Worm (Caenorhabditis elegans) whole organism, mixed stage, embryonic: ENCODE measurements around the gene lab-2.
A peak's percentile ranks its signal among the peaks of the same experiment; 100 is the strongest.

ENCODE experiments used
- M03D4.4 ChIP-seq: sonication (generic microtip); optimal IDR thresholded peaks from 2 replicates; lab custom pipeline; 2017; ENCODE audit warnings: mild to moderate bottlenecking, missing genetic modification characterization, missing compliant biosample characterization
- bed-3 ChIP-seq: fragments of 200-800 bp; sonication (Bioruptor generic); optimal IDR thresholded peaks from 3 replicates; lab custom pipeline; 2018; ENCODE audit warnings: mild to moderate bottlenecking, missing genetic modification characterization, moderate library complexity, missing compliant biosample characterization
- blmp-1 ChIP-seq: fragments of 150-350 bp; optimal IDR thresholded peaks from 2 replicates; lab custom pipeline; 2014; ENCODE audit warnings: missing biosample characterization, missing genetic modification characterization
- ceh-39 ChIP-seq: fragments of 150-350 bp; optimal IDR thresholded peaks from 2 replicates; lab custom pipeline; 2014; ENCODE audit warnings: missing biosample characterization, missing genetic modification characterization
- ceh-83 ChIP-seq: fragments of 200-800 bp; sonication (Bioruptor generic); optimal IDR thresholded peaks from 2 replicates; lab custom pipeline; 2018; ENCODE audit warnings: mild to moderate bottlenecking, missing genetic modification characterization, missing compliant biosample characterization
- ces-1 ChIP-seq: fragments of 150-350 bp; optimal IDR thresholded peaks from 2 replicates; lab custom pipeline; 2014; ENCODE audit warnings: missing biosample characterization, missing genetic modification reagents, missing genetic modification characterization
- cnd-1 ChIP-seq: fragments of 200-800 bp; sonication (Bioruptor generic); optimal IDR thresholded peaks from 2 replicates; lab custom pipeline; 2018; ENCODE audit warnings: mild to moderate bottlenecking, missing genetic modification characterization, missing compliant biosample characterization
- drap-1 ChIP-seq: fragments of 200-800 bp; sonication (Bioruptor generic); optimal IDR thresholded peaks from 3 replicates; lab custom pipeline; 2018; ENCODE audit warnings: mild to moderate bottlenecking, missing genetic modification characterization, missing compliant biosample characterization
- elt-1 ChIP-seq: sonication (generic microtip); optimal IDR thresholded peaks from 2 replicates; lab custom pipeline; 2017; ENCODE audit warnings: missing genetic modification characterization, mild to moderate bottlenecking, missing compliant biosample characterization, antibody characterized with exemption, moderate library complexity, borderline replicate concordance; ENCODE audit not compliant: insufficient read depth
- elt-3 ChIP-seq: fragments of 150-350 bp; optimal IDR thresholded peaks from 2 replicates; lab custom pipeline; 2014; ENCODE audit warnings: missing biosample characterization, missing genetic modification characterization
- flh-1 ChIP-seq: fragments of 200-800 bp; sonication (Bioruptor generic); optimal IDR thresholded peaks from 2 replicates; lab custom pipeline; 2018; ENCODE audit warnings: mild to moderate bottlenecking, missing genetic modification characterization, moderate library complexity, missing compliant biosample characterization
- ham-2 ChIP-seq: fragments of 200-800 bp; sonication (Bioruptor generic); optimal IDR thresholded peaks from 2 replicates; lab custom pipeline; 2018; ENCODE audit warnings: mild to moderate bottlenecking, missing genetic modification characterization, missing compliant biosample characterization
- hlh-1 ChIP-seq: fragments of 150-350 bp; optimal IDR thresholded peaks from 2 replicates; lab custom pipeline; 2014; ENCODE audit warnings: missing biosample characterization, missing genetic modification reagents, missing genetic modification characterization
- lin-13 ChIP-seq: fragments of 150-350 bp; optimal IDR thresholded peaks from 2 replicates; lab custom pipeline; 2014; ENCODE audit warnings: missing biosample characterization, missing genetic modification characterization
- lin-32 ChIP-seq: fragments of 200-800 bp; sonication (Bioruptor generic); optimal IDR thresholded peaks from 2 replicates; lab custom pipeline; 2018; ENCODE audit warnings: mild to moderate bottlenecking, missing genetic modification characterization, missing compliant biosample characterization
- lsy-2 ChIP-seq: fragments of 150-350 bp; optimal IDR thresholded peaks from 2 replicates; lab custom pipeline; 2014; ENCODE audit warnings: missing biosample characterization, missing genetic modification characterization
- mab-5 ChIP-seq: fragments of 150-350 bp; optimal IDR thresholded peaks from 2 replicates; lab custom pipeline; 2014; ENCODE audit warnings: missing biosample characterization, missing genetic modification characterization
- mep-1 ChIP-seq: fragments of 150-350 bp; optimal IDR thresholded peaks from 2 replicates; lab custom pipeline; 2017; ENCODE audit warnings: missing biosample characterization, missing genetic modification reagents, missing genetic modification characterization, inconsistent platforms
- mls-2 ChIP-seq: sonication (generic microtip); optimal IDR thresholded peaks from 2 replicates; lab custom pipeline; 2016; ENCODE audit warnings: mild to moderate bottlenecking, missing genetic modification characterization, moderate library complexity, missing compliant biosample characterization
- nhr-12 ChIP-seq: fragments of 150-350 bp; optimal IDR thresholded peaks from 2 replicates; lab custom pipeline; 2014; ENCODE audit warnings: missing biosample characterization, missing genetic modification characterization
- nhr-2 ChIP-seq: fragments of 150-350 bp; optimal IDR thresholded peaks from 2 replicates; lab custom pipeline; 2014; ENCODE audit warnings: missing biosample characterization, missing genetic modification characterization
- nhr-237 ChIP-seq: fragments of 150-350 bp; optimal IDR thresholded peaks from 2 replicates; lab custom pipeline; 2014; ENCODE audit warnings: missing biosample characterization, missing genetic modification characterization
- nhr-28 ChIP-seq: fragments of 150-350 bp; optimal IDR thresholded peaks from 2 replicates; lab custom pipeline; 2014; ENCODE audit warnings: missing biosample characterization, missing genetic modification characterization
- nhr-76 ChIP-seq: sonication (generic microtip); optimal IDR thresholded peaks from 2 replicates; lab custom pipeline; 2017; ENCODE audit warnings: missing biosample characterization, missing genetic modification characterization
- pha-4 ChIP-seq: fragments of 150-350 bp; optimal IDR thresholded peaks from 2 replicates; lab custom pipeline; 2018; ENCODE audit warnings: missing biosample characterization, missing genetic modification reagents, missing genetic modification characterization
- sem-2 ChIP-seq: fragments of 200-800 bp; sonication (Bioruptor generic); optimal IDR thresholded peaks from 2 replicates; lab custom pipeline; 2018; ENCODE audit warnings: mild to moderate bottlenecking, missing genetic modification characterization, missing compliant biosample characterization
- snpc-4 ChIP-seq: fragments of 150-350 bp; optimal IDR thresholded peaks from 2 replicates; lab custom pipeline; 2014; ENCODE audit warnings: missing biosample characterization, missing genetic modification characterization
- sptf-1 ChIP-seq: sonication (generic microtip); optimal IDR thresholded peaks from 2 replicates; lab custom pipeline; 2017; ENCODE audit warnings: mild to moderate bottlenecking, missing genetic modification characterization, moderate library complexity, missing compliant biosample characterization
- tbx-8 ChIP-seq: fragments of 200-800 bp; sonication (Bioruptor generic); optimal IDR thresholded peaks from 2 replicates; lab custom pipeline; 2018; ENCODE audit warnings: mild to moderate bottlenecking, missing genetic modification characterization, moderate library complexity, missing compliant biosample characterization
- unc-120 ChIP-seq: sonication (generic microtip); optimal IDR thresholded peaks from 2 replicates; lab custom pipeline; 2017; ENCODE audit warnings: missing genetic modification characterization, missing compliant biosample characterization; ENCODE audit not compliant: poor library complexity, severe bottlenecking
- unc-39 ChIP-seq: fragments of 150-350 bp; optimal IDR thresholded peaks from 2 replicates; lab custom pipeline; 2014; ENCODE audit warnings: missing biosample characterization, missing genetic modification characterization
- unc-62 ChIP-seq: fragments of 150-350 bp; optimal IDR thresholded peaks from 2 replicates; lab custom pipeline; 2014; ENCODE audit warnings: missing biosample characterization, missing genetic modification reagents, missing genetic modification characterization
- zip-8 ChIP-seq: fragments of 150-350 bp; optimal IDR thresholded peaks from 2 replicates; lab custom pipeline; 2014; ENCODE audit warnings: missing biosample characterization, missing genetic modification characterization
- ztf-11 ChIP-seq: fragments of 150-350 bp; optimal IDR thresholded peaks from 2 replicates; lab custom pipeline; 2014; ENCODE audit warnings: missing biosample characterization, missing genetic modification characterization

Gene lab-2

DNA sequence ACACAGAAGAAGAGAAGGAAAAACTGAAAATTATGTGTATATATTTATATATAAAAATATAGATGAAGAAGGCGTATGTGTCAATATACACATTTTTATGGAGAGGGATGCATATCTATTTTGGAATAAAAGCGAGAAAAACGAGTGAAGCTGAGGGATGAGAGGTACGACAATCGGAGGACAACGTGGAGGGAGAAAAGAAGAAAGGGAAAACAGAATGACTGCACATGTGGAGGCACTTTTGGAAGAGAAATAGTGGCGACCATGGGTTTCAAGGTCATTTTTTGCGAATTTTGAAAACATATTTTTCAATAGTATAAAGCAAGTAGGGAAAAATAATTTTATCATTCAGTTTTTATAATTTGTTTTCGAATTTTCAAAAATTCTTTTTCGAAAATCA, 36.8 kb downstream of the lab-2 start:
- peak; percentile 59 for TF ChIP-seq blmp-1
- TF ChIP-seq mep-1, result no peak

DNA sequence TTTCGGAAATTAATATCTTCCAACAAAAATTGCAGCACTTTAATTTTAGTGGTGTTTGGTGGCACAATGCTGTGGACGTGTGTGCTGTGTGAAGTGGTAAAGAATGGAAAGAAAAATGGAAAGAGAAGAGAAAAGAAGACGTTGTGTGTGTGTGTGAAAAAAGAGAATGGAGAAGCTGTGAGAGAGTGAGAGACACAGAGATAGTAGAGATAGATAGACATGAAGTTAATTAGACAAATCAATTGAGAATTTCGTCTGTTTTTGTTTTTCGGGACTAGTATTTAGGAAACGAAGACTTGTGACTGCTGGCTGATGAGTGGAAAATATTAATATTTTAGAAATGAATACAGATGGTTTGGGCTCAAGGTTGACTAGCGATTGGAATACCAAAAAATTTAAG, 38.2 kb downstream of the lab-2 start:
- peak; percentile 70 for TF ChIP-seq ces-1
- no peak for TF ChIP-seq snpc-4 (tag; lab: Kevin White, UChicago)

DNA sequence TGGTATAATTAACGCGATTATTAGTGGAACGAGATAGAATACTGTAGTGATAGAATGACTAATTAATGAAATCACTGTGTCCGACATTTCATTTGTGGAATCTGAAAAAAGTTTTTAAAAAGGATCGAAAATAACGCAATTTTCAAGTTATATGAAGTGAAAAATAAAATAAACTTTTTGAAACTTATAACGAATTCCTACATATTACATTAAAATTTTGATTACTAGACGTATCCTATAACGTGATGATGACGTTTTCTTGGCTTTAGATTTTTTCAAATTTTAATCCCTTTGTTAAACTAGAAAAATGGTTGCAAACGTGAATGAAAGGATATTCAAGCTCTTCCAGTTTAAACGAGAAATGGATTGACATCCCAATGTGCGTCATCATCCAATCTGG, 38.9 kb downstream of the lab-2 start, which contains the start of gene algn-11:
algn-11 (minus strand) TSS at position 101 of the 400 bp plus-strand sequence.
- no peak for TF ChIP-seq ham-2
- TF ChIP-seq mls-2 (tag; lab: Kevin White, UChicago), result no peak
- TF ChIP-seq lsy-2 (tag; lab: Kevin White, UChicago), result no peak
- TF ChIP-seq ceh-83, result no peak
- TF ChIP-seq elt-3 (tag; lab: Kevin White, UChicago), result no peak
- TF ChIP-seq, all 35 proteins: peak for 0

DNA sequence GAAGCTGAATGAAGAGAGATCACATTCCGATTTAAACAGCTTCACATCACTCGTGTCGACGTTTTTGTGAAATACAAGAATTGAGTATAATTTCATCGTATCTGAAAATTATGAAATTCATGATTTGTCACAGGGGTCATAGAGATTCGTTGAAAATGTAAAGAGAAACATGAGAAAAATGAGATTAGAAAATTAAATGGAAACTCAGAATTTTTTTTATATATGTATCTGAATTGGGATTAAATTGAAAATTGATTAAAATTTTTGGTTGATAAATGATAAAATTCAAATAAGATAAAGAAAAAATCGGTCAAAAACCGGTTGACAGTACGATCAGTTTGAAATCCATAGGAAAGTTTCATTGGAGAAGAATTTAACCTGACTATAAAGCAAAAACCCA, 41.9 kb downstream of the lab-2 start, which contains the start of gene ykt-6:
ykt-6 (minus strand) TSS at position 101 of the 400 bp plus-strand sequence.
- TF ChIP-seq blmp-1, result no peak
- TF ChIP-seq snpc-4 (tag; lab: Kevin White, UChicago), result no peak
- TF ChIP-seq mls-2 (tag; lab: Kevin White, UChicago), result no peak

DNA sequence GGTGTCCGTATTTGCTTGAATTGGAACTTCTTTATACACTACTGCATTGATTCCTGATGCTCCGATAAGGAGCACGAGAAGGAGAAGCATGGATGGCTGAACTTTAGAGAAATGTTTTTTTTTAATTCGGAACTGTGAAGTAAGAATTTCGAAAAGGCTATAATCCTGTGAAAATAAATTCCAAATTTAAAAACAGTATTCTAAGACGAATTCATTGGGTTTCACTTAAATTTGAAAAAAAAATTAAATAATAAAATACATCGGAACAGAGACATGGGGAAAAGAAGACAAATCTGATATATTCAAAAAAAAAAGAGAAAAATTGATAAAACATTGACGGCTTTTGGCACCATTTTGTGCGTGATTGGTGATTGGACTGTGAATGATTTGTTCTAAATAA, 43.6 kb downstream of the lab-2 start, which contains the start of gene pho-5:
pho-5 (minus strand) TSS at position 101 of the 400 bp plus-strand sequence.
- TF ChIP-seq zip-8 (tag; lab: Kevin White, UChicago) (no peak), ztf-11 (tag; lab: Kevin White, UChicago) (no peak), cnd-1 (tag; lab: Kevin White, UChicago) (no peak), nhr-12 (tag; lab: Kevin White, UChicago) (no peak), bed-3 (GFP tag; lab: Kevin White, UChicago) (no peak), lsy-2 (tag; lab: Kevin White, UChicago) (no peak), lin-13 (tag; lab: Kevin White, UChicago) (no peak), nhr-237 (tag; lab: Kevin White, UChicago) (no peak), flh-1 (no peak), blmp-1 (no peak), elt-1 (no peak), drap-1 (GFP tag; lab: Kevin White, UChicago) (no peak), nhr-2 (no peak), unc-120 (tag; lab: Kevin White, UChicago) (no peak), lin-32 (GFP tag; lab: Kevin White, UChicago) (no peak), sptf-1 (tag; lab: Kevin White, UChicago) (no peak), ces-1 (no peak)

DNA sequence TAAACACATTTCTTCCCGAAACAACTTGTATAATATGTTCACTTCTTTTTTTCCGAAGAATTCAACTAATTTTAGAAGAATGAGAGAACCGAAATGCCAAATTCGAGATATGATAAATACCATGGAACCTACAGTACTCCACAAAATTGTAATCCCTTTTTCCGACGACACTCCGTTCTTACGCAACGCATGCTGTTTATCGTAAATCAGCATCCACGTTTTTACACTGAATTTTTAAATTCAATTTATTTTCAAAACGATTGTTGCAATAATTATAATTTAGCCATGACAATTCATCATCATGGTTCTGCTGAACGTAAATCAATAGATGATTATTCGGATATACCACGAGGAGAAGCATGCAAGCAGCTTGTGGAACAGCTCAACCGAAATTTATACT, 48.2 kb downstream of the lab-2 start, which contains the start of gene B0361.3:
B0361.3 (plus strand) TSS at position 284 of the 400 bp plus-strand sequence.
- TF ChIP-seq lsy-2 (tag; lab: Kevin White, UChicago) (peak; percentile 45), ces-1 (peak; percentile 50), lin-32 (GFP tag; lab: Kevin White, UChicago) (no peak), mep-1 (no peak)

DNA sequence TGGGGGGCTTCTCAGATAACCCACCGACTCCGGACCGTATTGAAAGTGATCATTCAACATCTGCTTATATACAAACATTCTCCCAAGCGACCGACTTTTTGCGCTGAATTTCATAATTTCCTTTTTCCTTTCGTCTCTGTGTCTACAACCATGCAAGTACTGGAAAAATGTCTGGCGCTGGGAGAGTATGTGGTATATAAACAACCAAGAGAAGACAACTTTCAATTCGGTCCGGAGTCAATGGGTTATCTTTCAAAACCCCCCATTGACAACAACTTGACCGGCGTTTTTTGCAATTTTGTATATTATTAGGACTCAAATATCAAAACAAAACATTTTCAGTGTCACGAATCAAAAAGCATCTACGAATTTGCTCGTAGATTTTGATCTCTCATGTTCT, 50.9 kb downstream of the lab-2 start:
- TF ChIP-seq ham-2, result no peak
- TF ChIP-seq unc-39, result no peak
- TF ChIP-seq nhr-28 (tag; lab: Kevin White, UChicago), result no peak
- TF ChIP-seq elt-1, result no peak
- TF ChIP-seq blmp-1, result no peak
- TF ChIP-seq unc-62, result no peak
- no peak for TF ChIP-seq lin-32 (GFP tag; lab: Kevin White, UChicago)
- TF ChIP-seq snpc-4 (tag; lab: Kevin White, UChicago), result no peak
- no peak for TF ChIP-seq lsy-2 (tag; lab: Kevin White, UChicago)
- TF ChIP-seq mab-5 (tag; lab: Kevin White, UChicago), result no peak

DNA sequence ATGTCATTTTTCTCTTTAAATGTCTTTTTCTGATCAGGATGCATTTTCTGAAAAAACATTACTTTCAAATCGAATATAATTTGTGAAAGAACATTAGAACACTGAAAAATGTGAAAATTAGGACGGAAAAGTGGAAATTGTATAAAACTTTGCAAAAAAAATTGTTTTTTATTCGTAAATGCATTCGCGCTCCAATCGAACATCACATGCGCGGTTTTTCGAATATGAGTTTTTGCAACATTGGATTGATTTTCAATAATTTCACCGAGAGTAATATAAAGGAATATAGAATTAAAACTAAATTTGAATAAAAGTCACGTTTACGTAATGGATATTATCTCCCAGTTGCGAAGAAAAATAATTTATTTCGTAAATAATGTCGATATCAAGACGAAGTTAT, 52.2 kb downstream of the lab-2 start, which contains the start of the genes spot-1 and B0361.11:
spot-1 (minus strand) TSS at position 47 of the 400 bp plus-strand sequence.
B0361.11 (plus strand) TSS at position 372 of the 400 bp plus-strand sequence.
- TF ChIP-seq flh-1, result no peak
- TF ChIP-seq zip-8 (tag; lab: Kevin White, UChicago), result no peak
- no peak for TF ChIP-seq hlh-1 (tag; lab: Kevin White, UChicago)
- no peak for TF ChIP-seq nhr-12 (tag; lab: Kevin White, UChicago)
- TF ChIP-seq elt-1, result no peak
- TF ChIP-seq mab-5 (tag; lab: Kevin White, UChicago), result no peak
- TF ChIP-seq lin-13 (tag; lab: Kevin White, UChicago), result no peak
- no peak for TF ChIP-seq tbx-8 (GFP tag; lab: Kevin White, UChicago)
- no peak for TF ChIP-seq elt-3 (tag; lab: Kevin White, UChicago)
- TF ChIP-seq pha-4 (tag; lab: Kevin White, UChicago), result no peak
- no peak for TF ChIP-seq ztf-11 (tag; lab: Kevin White, UChicago)
- peak; percentile 45 for TF ChIP-seq ceh-39
- TF ChIP-seq ham-2, result no peak
- no peak for TF ChIP-seq drap-1 (GFP tag; lab: Kevin White, UChicago)
- TF ChIP-seq nhr-2, result no peak
- TF ChIP-seq M03D4.4 (tag; lab: Kevin White, UChicago), result no peak
- no peak for TF ChIP-seq bed-3 (GFP tag; lab: Kevin White, UChicago)
- TF ChIP-seq cnd-1 (tag; lab: Kevin White, UChicago), result no peak
- no peak for TF ChIP-seq nhr-76 (tag; lab: Kevin White, UChicago)
- TF ChIP-seq sem-2 (GFP tag; lab: Kevin White, UChicago), result no peak
- peak; percentile 38 for TF ChIP-seq ces-1
- TF ChIP-seq blmp-1, result no peak
- TF ChIP-seq unc-120 (tag; lab: Kevin White, UChicago), result no peak
- TF ChIP-seq nhr-28 (tag; lab: Kevin White, UChicago), result no peak
